Worm (Caenorhabditis elegans) whole organism, L4 larva: ENCODE measurements around the gene T14G10.8.

Source experiments
- cey-2 ChIP-seq: sonication (generic microtip); optimal IDR thresholded peaks from 3 replicates; lab custom pipeline; 2017; ENCODE audit warnings: missing genetic modification characterization, mild to moderate bottlenecking, missing compliant biosample characterization, antibody characterized with exemption, borderline replicate concordance; ENCODE audit not compliant: insufficient read depth
- daf-16 ChIP-seq, 3 experiments: sonication (generic microtip); optimal IDR thresholded peaks; 2 replicates each; lab custom pipeline; 2016 to 2017; ENCODE audit warnings: missing genetic modification characterization in 3 of 3, missing genetic modification reagents in 3 of 3, mild to moderate bottlenecking in 2 of 3, missing compliant biosample characterization in 2 of 3, missing biosample characterization in 1 of 3, moderate library complexity in 1 of 3
- zip-11 ChIP-seq: fragments of 200-800 bp; sonication (Bioruptor generic); IDR thresholded peaks from 2 replicates; pipeline ENCODE4 v1.3.6; 2022; ENCODE audit warnings: missing genetic modification characterization, missing compliant biosample characterization

- TF ChIP-seq cey-2: no peak
- TF ChIP-seq zip-11: no peak
- TF ChIP-seq daf-16 (GFP tag; optimal IDR thresholded peaks at IDR 0.05; lab: Kevin White, UChicago): no peak
- no peak for TF ChIP-seq daf-16 (tag; optimal IDR thresholded peaks at IDR 0.05; lab: Kevin White, UChicago)
Observed at ce11 chrIV:10110417-10110816, 36.4 kb downstream of the T14G10.8 start, which contains the start of gene egl-38.
